Worm (Caenorhabditis elegans): ENCODE measurements around the gene mex-5.

ce11 chrIV:13388779-13389178 lies 35.3 kb downstream of the mex-5 start:
- TF ChIP-seq nhr-6 (tag; optimal IDR thresholded peaks at IDR 0.05), result peak; percentile 28
- no peak for TF ChIP-seq mdl-1 (tag; optimal IDR thresholded peaks at IDR 0.05)
- TF ChIP-seq aly-2 (tag; optimal IDR thresholded peaks at IDR 0.05), result no peak
- TF ChIP-seq ztf-1 (GFP tag; conservative IDR thresholded peaks at IDR 0.05), result no peak
- TF ChIP-seq ama-1 (optimal IDR thresholded peaks at IDR 0.05), result peak; percentile 44
- TF ChIP-seq unc-39 (tag; optimal IDR thresholded peaks at IDR 0.05), result no peak
